Fruit fly (Drosophila melanogaster) whole organism, adult: Measurements from ENCODE around the gene Cip4.

Source experiments
- CG11617 ChIP-seq: fragments of 200-800 bp; sonication (Bioruptor generic); optimal IDR thresholded peaks from 2 replicates; lab custom pipeline; 2017; ENCODE audit warnings: mild to moderate bottlenecking, missing biosample characterization, missing genetic modification reagents, missing genetic modification characterization
- CG12768 ChIP-seq: fragments of 200-800 bp; sonication (Bioruptor generic); optimal IDR thresholded peaks from 2 replicates; lab custom pipeline; 2017; ENCODE audit warnings: missing biosample characterization, missing genetic modification characterization, mild to moderate bottlenecking, moderate library complexity, missing genetic modification reagents
- CG14711 ChIP-seq: fragments of 200-800 bp; sonication (Bioruptor generic); optimal IDR thresholded peaks from 2 replicates; lab custom pipeline; 2018; ENCODE audit warnings: missing biosample characterization, mild to moderate bottlenecking, missing genetic modification characterization, moderate library complexity
- CG1620 ChIP-seq: fragments of 200-800 bp; sonication (Bioruptor generic); optimal IDR thresholded peaks from 2 replicates; lab custom pipeline; 2016; ENCODE audit warnings: missing biosample characterization, missing genetic modification characterization
- CG33017 ChIP-seq: fragments of 200-800 bp; sonication (Bioruptor generic); optimal IDR thresholded peaks from 2 replicates; lab custom pipeline; 2018; ENCODE audit warnings: missing biosample characterization, mild to moderate bottlenecking, missing genetic modification characterization, moderate library complexity
- CG5204 ChIP-seq: fragments of 200-800 bp; sonication (Bioruptor generic); optimal IDR thresholded peaks from 2 replicates; lab custom pipeline; 2016; ENCODE audit warnings: missing biosample characterization, missing genetic modification characterization
- CG7045 ChIP-seq: fragments of 200-800 bp; sonication (Bioruptor generic); optimal IDR thresholded peaks from 2 replicates; lab custom pipeline; 2017; ENCODE audit warnings: missing biosample characterization, mild to moderate bottlenecking, missing genetic modification characterization
- CG7101 ChIP-seq: fragments of 200-800 bp; sonication (Bioruptor generic); optimal IDR thresholded peaks from 2 replicates; lab custom pipeline; 2018; ENCODE audit warnings: missing biosample characterization, mild to moderate bottlenecking, missing genetic modification characterization, moderate library complexity
- Clk ChIP-seq: fragments of 200-800 bp; sonication (Bioruptor generic); optimal IDR thresholded peaks from 2 replicates; lab custom pipeline; 2017; ENCODE audit warnings: missing biosample characterization, missing genetic modification characterization
- Crg-1 ChIP-seq: fragments of 200-800 bp; sonication (Bioruptor generic); optimal IDR thresholded peaks from 2 replicates; lab custom pipeline; 2016; ENCODE audit warnings: missing biosample characterization, missing genetic modification characterization
- Hr96 ChIP-seq: fragments of 200-800 bp; sonication (Bioruptor generic); optimal IDR thresholded peaks from 2 replicates; lab custom pipeline; 2016; ENCODE audit warnings: missing biosample characterization, missing genetic modification characterization
- Mnt ChIP-seq: fragments of 200-800 bp; sonication (Bioruptor generic); optimal IDR thresholded peaks from 2 replicates; lab custom pipeline; 2016; ENCODE audit warnings: missing biosample characterization, mild to moderate bottlenecking, missing genetic modification characterization
- bab1 ChIP-seq: fragments of 200-800 bp; sonication (Bioruptor generic); optimal IDR thresholded peaks from 3 replicates; lab custom pipeline; 2019; ENCODE audit warnings: missing biosample characterization, mild to moderate bottlenecking, missing genetic modification characterization, moderate library complexity
- cic ChIP-seq: fragments of 200-800 bp; sonication (Bioruptor generic); optimal IDR thresholded peaks from 2 replicates; lab custom pipeline; 2017; ENCODE audit warnings: missing biosample characterization, mild to moderate bottlenecking, missing genetic modification characterization, moderate library complexity
- cnc ChIP-seq, 2 experiments: fragments of >200 bp; optimal IDR thresholded peaks; 2 replicates each; lab custom pipeline; 2017
- kay ChIP-seq: fragments of 200-800 bp; sonication (Bioruptor generic); peaks from one replicate; lab custom pipeline; 2016; ENCODE audit warnings: missing biosample characterization, missing genetic modification characterization, borderline replicate concordance
- ovo ChIP-seq: fragments of 200-800 bp; sonication (Bioruptor generic); optimal IDR thresholded peaks from 2 replicates; lab custom pipeline; 2016; ENCODE audit warnings: missing biosample characterization, missing genetic modification characterization
- pad ChIP-seq: fragments of 200-800 bp; sonication (Bioruptor generic); optimal IDR thresholded peaks from 3 replicates; lab custom pipeline; 2017; ENCODE audit warnings: missing biosample characterization, missing genetic modification characterization, mild to moderate bottlenecking, moderate library complexity, missing genetic modification reagents
- tj ChIP-seq: fragments of 200-800 bp; sonication (Bioruptor generic); optimal IDR thresholded peaks from 3 replicates; lab custom pipeline; 2017; ENCODE audit warnings: missing biosample characterization, mild to moderate bottlenecking, missing genetic modification characterization, moderate library complexity
- toe ChIP-seq: fragments of 200-800 bp; sonication (Bioruptor generic); optimal IDR thresholded peaks from 2 replicates; lab custom pipeline; 2016; ENCODE audit warnings: missing biosample characterization, missing genetic modification characterization

Cip4 gene

dm6 chr3L:4409134-4409897, 45.4 kb upstream of the Cip4 start:
- TF ChIP-seq Clk (GFP tag; lab: Kevin White, UChicago) = no peak
- TF ChIP-seq tj (GFP tag; lab: Kevin White, UChicago) = peak; percentile 81

dm6 chr3L:4408313-4409133, 44.6 kb upstream of the Cip4 start:
- no peak for TF ChIP-seq CG5204
- no peak for TF ChIP-seq tj (GFP tag; lab: Kevin White, UChicago)
- no peak for TF ChIP-seq bab1
- TF ChIP-seq CG11617 (GFP tag; lab: Kevin White, UChicago) = no peak
- no peak for TF ChIP-seq Mnt (GFP tag; lab: Kevin White, UChicago)
- TF ChIP-seq Crg-1 (GFP tag; lab: Kevin White, UChicago) = no peak
- TF ChIP-seq toe (GFP tag; lab: Kevin White, UChicago) = no peak
- TF ChIP-seq Hr96 (GFP tag; lab: Kevin White, UChicago) = no peak
- TF ChIP-seq cnc (optimal IDR thresholded peaks at IDR 0.05; lab: Kevin White, UChicago) = no peak
- no peak for TF ChIP-seq CG1620 (GFP tag; lab: Kevin White, UChicago)
- TF ChIP-seq CG7101 (tag; lab: Kevin White, UChicago) = no peak
- no peak for TF ChIP-seq pad
- TF ChIP-seq ovo = no peak
- TF ChIP-seq cic (GFP tag; lab: Kevin White, UChicago) = no peak

- TF ChIP-seq CG5204 = peak; percentile 29
- no peak for TF ChIP-seq CG11617 (GFP tag; lab: Kevin White, UChicago)
- no peak for TF ChIP-seq pad
- TF ChIP-seq CG7045 (GFP tag; lab: Kevin White, UChicago) = no peak
- TF ChIP-seq kay = no peak
- TF ChIP-seq bab1 = no peak
- TF ChIP-seq CG33017 (tag; lab: Kevin White, UChicago) = no peak
- no peak for TF ChIP-seq CG12768 (GFP tag; lab: Kevin White, UChicago)
- TF ChIP-seq Mnt (GFP tag; lab: Kevin White, UChicago) = no peak
- TF ChIP-seq CG14711 = peak; percentile 13
These were observed 43.8 kb upstream of the Cip4 start for dm6 chr3L:4407743-4408142.

dm6 chr3L:4406653-4407257, 42.9 kb upstream of the Cip4 start, which contains the start of gene TP53INP:
TP53INP (plus strand) TSS chr3L:4406943.
- TF ChIP-seq CG33017 (tag; lab: Kevin White, UChicago) (peak; percentile 65), cic (GFP tag; lab: Kevin White, UChicago) (no peak), bab1 (peak; percentile 52), kay (peak; percentile 88), CG5204 (peak; percentile 59), CG12768 (GFP tag; lab: Kevin White, UChicago) (peak; percentile 63), Crg-1 (GFP tag; lab: Kevin White, UChicago) (peak; percentile 53), ovo (no peak), CG1620 (GFP tag; lab: Kevin White, UChicago) (no peak), CG14711 (peak; percentile 58), CG11617 (GFP tag; lab: Kevin White, UChicago) (peak; percentile 74), tj (GFP tag; lab: Kevin White, UChicago) (peak; percentile 45), toe (GFP tag; lab: Kevin White, UChicago) (peak; percentile 46), CG7101 (tag; lab: Kevin White, UChicago) (peak; percentile 65), pad (peak; percentile 62), Clk (GFP tag; lab: Kevin White, UChicago) (peak; percentile 34), cnc (optimal IDR thresholded peaks at IDR 0.05; lab: Kevin White, UChicago) (no peak), CG7045 (GFP tag; lab: Kevin White, UChicago) (peak; percentile 63), Hr96 (GFP tag; lab: Kevin White, UChicago) (no peak), Mnt (GFP tag; lab: Kevin White, UChicago) (peak; percentile 7)

dm6 chr3L:4405922-4406321, 42.0 kb upstream of the Cip4 start, which contains the start of gene CG15019:
CG15019 (minus strand) TSS chr3L:4406059.
- TF ChIP-seq cnc (optimal IDR thresholded peaks at IDR 0.05; lab: Kevin White, UChicago) = no peak
- no peak for TF ChIP-seq ovo
- peak; percentile 95 for TF ChIP-seq Mnt (GFP tag; lab: Kevin White, UChicago)

- TF ChIP-seq Hr96 (GFP tag; lab: Kevin White, UChicago) = peak; percentile 42
- no peak for TF ChIP-seq CG5204
- TF ChIP-seq CG1620 (GFP tag; lab: Kevin White, UChicago) = peak; percentile 43
- peak; percentile 8 for TF ChIP-seq Mnt (GFP tag; lab: Kevin White, UChicago)
- no peak for TF ChIP-seq CG12768 (GFP tag; lab: Kevin White, UChicago)
- TF ChIP-seq bab1 = peak; percentile 54
- TF ChIP-seq Clk (GFP tag; lab: Kevin White, UChicago) = peak; percentile 9
- no peak for TF ChIP-seq CG7045 (GFP tag; lab: Kevin White, UChicago)
- peak; percentile 70 for TF ChIP-seq toe (GFP tag; lab: Kevin White, UChicago)
- TF ChIP-seq tj (GFP tag; lab: Kevin White, UChicago) = no peak
- TF ChIP-seq CG33017 (tag; lab: Kevin White, UChicago) = peak; percentile 24
- peak; percentile 10 for TF ChIP-seq pad
- TF ChIP-seq CG7101 (tag; lab: Kevin White, UChicago) = peak; percentile 30
These were observed 39.4 kb upstream of the Cip4 start, which contains the start of gene Syx17 for dm6 chr3L:4403180-4403769. Syx17 (plus strand) TSS chr3L:4403487.
